Fruit fly (Drosophila melanogaster) whole organism, embryonic: ENCODE measurements around the gene ddbt.
A peak's percentile ranks its signal among the peaks of the same experiment; 100 is the strongest.

Source experiments
- Atf-2 ChIP-seq: fragments of 200-800 bp; sonication (Bioruptor generic); optimal IDR thresholded peaks from 2 replicates; lab custom pipeline; 2016; ENCODE audit warnings: missing biosample characterization, missing genetic modification characterization
- Atf6 ChIP-seq: fragments of 200-800 bp; sonication (Bioruptor generic); IDR thresholded peaks from 2 replicates; pipeline ENCODE4 v1.3.6; 2022; ENCODE audit warnings: missing biosample characterization, missing genetic modification characterization
- Bgb ChIP-seq: fragments of 200-800 bp; sonication (Bioruptor generic); IDR thresholded peaks from 2 replicates; pipeline ENCODE4 v1.3.6; 2022; ENCODE audit warnings: missing biosample characterization, missing genetic modification characterization; ENCODE audit not compliant: partially characterized antibody
- C15 ChIP-seq: fragments of 200-800 bp; sonication (Bioruptor generic); IDR thresholded peaks from 3 replicates; pipeline ENCODE4 v1.3.6; 2022; ENCODE audit warnings: missing biosample characterization, missing genetic modification characterization
- CG14441 ChIP-seq: fragments of 200-800 bp; sonication (Bioruptor generic); IDR thresholded peaks from 2 replicates; pipeline ENCODE4 v1.3.6; 2022; ENCODE audit warnings: missing biosample characterization, missing genetic modification characterization
- CG2875 ChIP-seq: fragments of 200-800 bp; sonication (Bioruptor generic); optimal IDR thresholded peaks from 2 replicates; lab custom pipeline; 2017; ENCODE audit warnings: missing biosample characterization, mild to moderate bottlenecking, missing genetic modification characterization, missing genetic modification reagents
- CG30020 ChIP-seq: fragments of 200-800 bp; optimal IDR thresholded peaks from 2 replicates; lab custom pipeline; 2019; ENCODE audit warnings: missing biosample characterization, mild to moderate bottlenecking, missing genetic modification characterization, moderate library complexity
- CG30403 ChIP-seq: fragments of 200-800 bp; sonication (Bioruptor generic); optimal IDR thresholded peaks from 3 replicates; lab custom pipeline; 2016; ENCODE audit warnings: missing biosample characterization, missing genetic modification characterization
- CG30431 ChIP-seq: fragments of 200-800 bp; sonication (Bioruptor generic); optimal IDR thresholded peaks from 2 replicates; lab custom pipeline; 2017; ENCODE audit warnings: missing biosample characterization, missing genetic modification characterization
- CG3407 ChIP-seq: fragments of 200-800 bp; sonication (Bioruptor generic); optimal IDR thresholded peaks from 2 replicates; lab custom pipeline; 2018; ENCODE audit warnings: missing biosample characterization, mild to moderate bottlenecking, missing genetic modification characterization
- CG6254 ChIP-seq: fragments of 200-800 bp; sonication (Bioruptor generic); optimal IDR thresholded peaks from 3 replicates; lab custom pipeline; 2017; ENCODE audit warnings: mild to moderate bottlenecking, missing biosample characterization, missing genetic modification reagents, missing genetic modification characterization
- CG6272 ChIP-seq: fragments of 200-800 bp; sonication (Bioruptor generic); IDR thresholded peaks from 2 replicates; pipeline ENCODE4 v1.3.6; 2022; ENCODE audit warnings: missing biosample characterization, missing genetic modification characterization
- CG6689 ChIP-seq: fragments of 200-800 bp; sonication (Bioruptor generic); IDR thresholded peaks from 2 replicates; pipeline ENCODE4 v1.3.6; 2022; ENCODE audit warnings: missing biosample characterization, missing genetic modification characterization
- CG6765 ChIP-seq: fragments of 200-800 bp; sonication (Bioruptor generic); optimal IDR thresholded peaks from 3 replicates; lab custom pipeline; 2017; ENCODE audit warnings: missing biosample characterization, mild to moderate bottlenecking, missing genetic modification characterization
- CG7963 ChIP-seq: fragments of 200-800 bp; sonication (Bioruptor generic); IDR thresholded peaks from 3 replicates; pipeline ENCODE4 v1.3.6; 2022; ENCODE audit warnings: missing biosample characterization, missing genetic modification characterization; ENCODE audit not compliant: partially characterized antibody
- CG8290 ChIP-seq, 3 experiments: fragments of 200-800 bp; sonication (Bioruptor generic); optimal IDR thresholded peaks; 2 replicates each; lab custom pipeline; 2016 to 2019; ENCODE audit warnings: missing biosample characterization in 3 of 3, missing genetic modification characterization in 3 of 3, mild to moderate bottlenecking in 2 of 3, moderate library complexity in 1 of 3
- CG8359 ChIP-seq: fragments of 200-800 bp; sonication (Bioruptor generic); optimal IDR thresholded peaks from 2 replicates; lab custom pipeline; 2017; ENCODE audit warnings: missing biosample characterization, mild to moderate bottlenecking, missing genetic modification characterization, borderline replicate concordance
- CG9609 ChIP-seq: fragments of 200-800 bp; sonication (Bioruptor generic); optimal IDR thresholded peaks from 3 replicates; lab custom pipeline; 2016; ENCODE audit warnings: missing biosample characterization, missing genetic modification characterization
- CG9817 ChIP-seq: fragments of 200-800 bp; sonication (Bioruptor generic); optimal IDR thresholded peaks from 2 replicates; lab custom pipeline; 2018; ENCODE audit warnings: missing biosample characterization, mild to moderate bottlenecking, missing genetic modification characterization, moderate library complexity
- CG9932 ChIP-seq: fragments of 200-800 bp; sonication (Bioruptor generic); IDR thresholded peaks from 2 replicates; pipeline ENCODE4 v1.3.6; 2022; ENCODE audit warnings: missing biosample characterization, missing genetic modification characterization
- CkIIα-i1 ChIP-seq: fragments of 200-800 bp; sonication (Bioruptor generic); IDR thresholded peaks from 2 replicates; pipeline ENCODE4 v1.3.6; 2022; ENCODE audit warnings: missing biosample characterization, missing genetic modification characterization
- Gsc ChIP-seq: fragments of 200-800 bp; sonication (Bioruptor generic); IDR thresholded peaks from 2 replicates; pipeline ENCODE4 v1.3.6; 2022; ENCODE audit warnings: missing biosample characterization, missing genetic modification characterization
- H2.0 ChIP-seq: fragments of 200-800 bp; sonication (Bioruptor generic); IDR thresholded peaks from 2 replicates; pipeline ENCODE4 v1.3.6; 2022; ENCODE audit warnings: missing biosample characterization, missing genetic modification characterization
- Hey ChIP-seq: fragments of 200-800 bp; sonication (Bioruptor generic); optimal IDR thresholded peaks from 3 replicates; lab custom pipeline; 2018; ENCODE audit warnings: missing biosample characterization, mild to moderate bottlenecking, missing genetic modification characterization
- Hmr ChIP-seq: fragments of 200-800 bp; sonication (Bioruptor generic); optimal IDR thresholded peaks from 3 replicates; lab custom pipeline; 2017; ENCODE audit warnings: mild to moderate bottlenecking, missing biosample characterization, missing genetic modification reagents, missing genetic modification characterization
- Kr ChIP-seq: fragments of 200-800 bp; sonication (Bioruptor generic); optimal IDR thresholded peaks from 2 replicates; lab custom pipeline; 2017; ENCODE audit warnings: missing biosample characterization, mild to moderate bottlenecking, missing genetic modification characterization
- Pdp1 ChIP-seq, 2 experiments: fragments of 200-800 bp; sonication (Bioruptor generic); optimal IDR thresholded peaks; 3 replicates each; lab custom pipeline; 2016; ENCODE audit warnings: missing biosample characterization in 2 of 2, missing genetic modification characterization in 2 of 2, mild to moderate bottlenecking in 1 of 2, moderate library complexity in 1 of 2
- Ptx1 ChIP-seq: fragments of 200-800 bp; sonication (Bioruptor generic); IDR thresholded peaks from 2 replicates; pipeline ENCODE4 v1.3.6; 2022; ENCODE audit warnings: missing biosample characterization, missing genetic modification characterization
- ab ChIP-seq: fragments of 200-800 bp; sonication (Bioruptor generic); optimal IDR thresholded peaks from 2 replicates; lab custom pipeline; 2016; ENCODE audit warnings: missing biosample characterization, missing genetic modification characterization
- abd-A ChIP-seq: fragments of 200-800 bp; sonication (Bioruptor generic); optimal IDR thresholded peaks from 3 replicates; lab custom pipeline; 2019; ENCODE audit warnings: missing biosample characterization, mild to moderate bottlenecking, missing genetic modification characterization, moderate library complexity
- bsh ChIP-seq, 2 experiments: fragments of 200-800 bp; sonication (Bioruptor generic); optimal IDR thresholded peaks; 2 replicates each; lab custom pipeline; 2017 to 2018; ENCODE audit warnings: mild to moderate bottlenecking in 2 of 2, missing biosample characterization in 2 of 2, missing genetic modification characterization in 2 of 2, moderate library complexity in 1 of 2
- danr ChIP-seq: fragments of 200-800 bp; sonication (Bioruptor generic); IDR thresholded peaks from 2 replicates; pipeline ENCODE4 v1.3.6; 2022; ENCODE audit warnings: missing biosample characterization, missing genetic modification characterization
- ems ChIP-seq: fragments of 200-800 bp; sonication (Bioruptor generic); optimal IDR thresholded peaks from 3 replicates; lab custom pipeline; 2016; ENCODE audit warnings: missing biosample characterization, missing genetic modification characterization
- eve ChIP-seq, 2 experiments: fragments of >200 bp; optimal IDR thresholded peaks; 2 replicates each; lab custom pipeline; 2017; ENCODE audit warnings: missing biosample characterization in 2 of 2, missing genetic modification characterization in 2 of 2
- fd96Cb ChIP-seq: fragments of 200-800 bp; sonication (Bioruptor generic); optimal IDR thresholded peaks from 2 replicates; lab custom pipeline; 2018; ENCODE audit warnings: missing biosample characterization, mild to moderate bottlenecking, missing genetic modification characterization, moderate library complexity
- gce ChIP-seq: fragments of 200-800 bp; sonication (Bioruptor generic); IDR thresholded peaks from 3 replicates; pipeline ENCODE4 v1.3.6; 2022; ENCODE audit warnings: missing biosample characterization, missing genetic modification characterization
- gcm ChIP-seq: fragments of 200-800 bp; sonication (Bioruptor generic); optimal IDR thresholded peaks from 2 replicates; lab custom pipeline; 2019; ENCODE audit warnings: missing biosample characterization, mild to moderate bottlenecking, missing genetic modification characterization, moderate library complexity
- gem ChIP-seq: fragments of 200-800 bp; sonication (Bioruptor generic); optimal IDR thresholded peaks from 2 replicates; lab custom pipeline; 2019; ENCODE audit warnings: missing biosample characterization, mild to moderate bottlenecking, missing genetic modification characterization, moderate library complexity
- hb ChIP-seq: fragments of 200-800 bp; sonication (Bioruptor generic); IDR thresholded peaks from 3 replicates; pipeline ENCODE4 v1.3.6; 2022; ENCODE audit warnings: missing biosample characterization, missing genetic modification characterization; ENCODE audit not compliant: partially characterized antibody
- kni ChIP-seq: fragments of 200-800 bp; sonication (Bioruptor generic); optimal IDR thresholded peaks from 3 replicates; lab custom pipeline; 2017; ENCODE audit warnings: mild to moderate bottlenecking, missing biosample characterization, missing genetic modification reagents, missing genetic modification characterization
- knrl ChIP-seq: fragments of 200-800 bp; sonication (Bioruptor generic); IDR thresholded peaks from 3 replicates; pipeline ENCODE4 v1.3.6; 2022; ENCODE audit warnings: missing biosample characterization, missing genetic modification characterization; ENCODE audit not compliant: partially characterized antibody
- nau ChIP-seq: fragments of 200-800 bp; sonication (Bioruptor generic); optimal IDR thresholded peaks from 3 replicates; lab custom pipeline; 2017; ENCODE audit warnings: missing biosample characterization, mild to moderate bottlenecking, missing genetic modification characterization, missing genetic modification reagents
- p53 ChIP-seq: fragments of 200-800 bp; sonication (Bioruptor generic); optimal IDR thresholded peaks from 2 replicates; lab custom pipeline; 2016; ENCODE audit warnings: missing biosample characterization, missing genetic modification characterization
- pfk ChIP-seq: fragments of 200-800 bp; sonication (Bioruptor generic); optimal IDR thresholded peaks from 2 replicates; lab custom pipeline; 2018; ENCODE audit warnings: missing biosample characterization, mild to moderate bottlenecking, missing genetic modification characterization, moderate library complexity
- pzg ChIP-seq: fragments of 200-800 bp; sonication (Bioruptor generic); optimal IDR thresholded peaks from 3 replicates; lab custom pipeline; 2018; ENCODE audit warnings: missing biosample characterization, mild to moderate bottlenecking, missing genetic modification characterization, moderate library complexity
- slou ChIP-seq: fragments of 200-800 bp; sonication (Bioruptor generic); optimal IDR thresholded peaks from 3 replicates; lab custom pipeline; 2016; ENCODE audit warnings: missing biosample characterization, missing genetic modification characterization
- trh ChIP-seq: fragments of 200-800 bp; sonication (Bioruptor generic); optimal IDR thresholded peaks from 2 replicates; lab custom pipeline; 2016; ENCODE audit warnings: missing biosample characterization, missing genetic modification characterization
- zen2 ChIP-seq: fragments of 200-800 bp; sonication (Bioruptor generic); IDR thresholded peaks from 3 replicates; pipeline ENCODE4 v1.3.6; 2022; ENCODE audit warnings: missing biosample characterization, missing genetic modification characterization; ENCODE audit not compliant: partially characterized antibody

ddbt gene

dm6 chr3L:347641-348405, 30.9 kb downstream of the ddbt start (continued):
- TF ChIP-seq CG6765 (GFP tag; lab: Kevin White, UChicago) (peak; percentile 15), slou (no peak), hb (no peak), Gsc (GFP tag; lab: Robert Waterston, UW) (no peak), Atf-2 (GFP tag; lab: Kevin White, UChicago) (peak; percentile 67), Pdp1 (GFP tag; optimal IDR thresholded peaks at IDR 0.05; lab: Kevin White, UChicago) (peak; percentile 63 to 88), CkIIα-i1 (no peak), CG14441 (peak; percentile 63), CG6689 (peak; percentile 54), pzg (GFP tag; lab: Kevin White, UChicago) (no peak), trh (GFP tag; lab: Kevin White, UChicago) (no peak), Hey (tag; lab: Kevin White, UChicago) (no peak), CG8359 (GFP tag; lab: Kevin White, UChicago) (peak; percentile 54), CG6254 (GFP tag; lab: Kevin White, UChicago) (peak; percentile 69), ab (GFP tag; lab: Kevin White, UChicago) (peak; percentile 35), zen2 (no peak), ems (GFP tag; lab: Kevin White, UChicago) (peak; percentile 67), eve (GFP tag; optimal IDR thresholded peaks at IDR 0.05; lab: Kevin White, UChicago) (no peak), gem (tag; lab: Kevin White, UChicago) (peak; percentile 85), CG6272 (GFP tag; lab: Robert Waterston, UW) (peak; percentile 65), CG30431 (GFP tag; lab: Kevin White, UChicago) (peak; percentile 79), Kr (GFP tag; lab: Kevin White, UChicago) (no peak), CG8290 (GFP tag; optimal IDR thresholded peaks at IDR 0.05; lab: Kevin White, UChicago) (peak; percentile 38), CG8290 (tag; optimal IDR thresholded peaks at IDR 0.05; lab: Kevin White, UChicago) (peak in 1 of 2 experiments; percentile 71), p53 (GFP tag; lab: Kevin White, UChicago) (peak; percentile 33), knrl (GFP tag; lab: Robert Waterston, UW) (no peak), CG30020 (tag; lab: Kevin White, UChicago) (no peak), CG9932 (GFP tag; lab: Robert Waterston, UW) (peak; percentile 6; the same call in 1 of the 2 replicates), CG7963 (GFP tag; lab: Robert Waterston, UW) (no peak), gcm (peak; percentile 68), fd96Cb (tag; lab: Kevin White, UChicago) (peak; percentile 82), CG30403 (GFP tag; lab: Kevin White, UChicago) (peak; percentile 77), H2.0 (GFP tag; lab: Robert Waterston, UW) (peak; percentile 48; the same call in 1 of the 2 replicates), bsh (GFP tag; optimal IDR thresholded peaks at IDR 0.05; lab: Kevin White, UChicago) (peak; percentile 80 to 92), CG9817 (tag; lab: Kevin White, UChicago) (peak; percentile 44), danr (GFP tag; lab: Robert Waterston, UW) (no peak), pfk (GFP tag; lab: Kevin White, UChicago) (no peak), gce (GFP tag; lab: Robert Waterston, UW) (no peak), CG3407 (peak; percentile 75), Ptx1 (peak; percentile 73), abd-A (tag; lab: Kevin White, UChicago) (no peak), kni (GFP tag; lab: Kevin White, UChicago) (peak; percentile 60), Bgb (GFP tag; lab: Robert Waterston, UW) (no peak), Hmr (GFP tag; lab: Kevin White, UChicago) (peak; percentile 15), Atf6 (GFP tag; lab: Robert Waterston, UW) (peak; percentile 30; the same call in 1 of the 2 replicates), nau (peak; percentile 49), CG9609 (peak; percentile 52), C15 (GFP tag; lab: Robert Waterston, UW) (no peak), CG2875 (GFP tag; lab: Kevin White, UChicago) (peak; percentile 61)
